Fruit fly (Drosophila melanogaster) whole organism, embryonic: Measurements from ENCODE around the gene CG33947.

Experiments
- ATbp ChIP-seq: fragments of 200-800 bp; sonication (Bioruptor generic); optimal IDR thresholded peaks from 2 replicates; lab custom pipeline; 2017; ENCODE audit warnings: missing biosample characterization, mild to moderate bottlenecking, missing genetic modification characterization, missing genetic modification reagents
- Atf-2 ChIP-seq: fragments of 200-800 bp; sonication (Bioruptor generic); optimal IDR thresholded peaks from 2 replicates; lab custom pipeline; 2016; ENCODE audit warnings: missing biosample characterization, missing genetic modification characterization
- Atf6 ChIP-seq: fragments of 200-800 bp; sonication (Bioruptor generic); IDR thresholded peaks from 2 replicates; pipeline ENCODE4 v1.3.6; 2022; ENCODE audit warnings: missing biosample characterization, missing genetic modification characterization
- Bgb ChIP-seq: fragments of 200-800 bp; sonication (Bioruptor generic); IDR thresholded peaks from 2 replicates; pipeline ENCODE4 v1.3.6; 2022; ENCODE audit warnings: missing biosample characterization, missing genetic modification characterization; ENCODE audit not compliant: partially characterized antibody
- CG12391 ChIP-seq: fragments of 200-800 bp; sonication (Bioruptor generic); optimal IDR thresholded peaks from 3 replicates; lab custom pipeline; 2018; ENCODE audit warnings: missing biosample characterization, mild to moderate bottlenecking, missing genetic modification characterization, moderate library complexity
- CG12744 ChIP-seq: fragments of 200-800 bp; sonication (Bioruptor generic); optimal IDR thresholded peaks from 2 replicates; lab custom pipeline; 2016; ENCODE audit warnings: missing biosample characterization, missing genetic modification characterization
- CG13296 ChIP-seq: fragments of 200-800 bp; sonication (Bioruptor generic); optimal IDR thresholded peaks from 3 replicates; lab custom pipeline; 2018; ENCODE audit warnings: missing biosample characterization, mild to moderate bottlenecking, missing genetic modification characterization
- CG15073 ChIP-seq: fragments of 200-800 bp; sonication (Bioruptor generic); optimal IDR thresholded peaks from 2 replicates; lab custom pipeline; 2016; ENCODE audit warnings: missing biosample characterization, missing genetic modification characterization
- CG16779 ChIP-seq: fragments of 200-800 bp; sonication (Bioruptor generic); IDR thresholded peaks from 2 replicates; pipeline ENCODE4 v1.3.6; 2022; ENCODE audit warnings: missing biosample characterization, missing genetic modification characterization
- CG18476 ChIP-seq: fragments of 200-800 bp; sonication (Bioruptor generic); optimal IDR thresholded peaks from 2 replicates; lab custom pipeline; 2016; ENCODE audit warnings: missing biosample characterization, mild to moderate bottlenecking, missing genetic modification characterization
- CG31365 ChIP-seq: fragments of 200-800 bp; sonication (Bioruptor generic); optimal IDR thresholded peaks from 2 replicates; lab custom pipeline; 2018; ENCODE audit warnings: missing biosample characterization, mild to moderate bottlenecking, missing genetic modification characterization
- CG34224 ChIP-seq: fragments of 200-800 bp; sonication (Bioruptor generic); IDR thresholded peaks from 3 replicates; pipeline ENCODE4 v1.3.6; 2022; ENCODE audit warnings: missing biosample characterization, missing genetic modification characterization; ENCODE audit not compliant: partially characterized antibody
- CG4404 ChIP-seq: fragments of 200-800 bp; sonication (Bioruptor generic); IDR thresholded peaks from 2 replicates; pipeline ENCODE4 v1.3.6; 2022; ENCODE audit warnings: missing biosample characterization, missing genetic modification characterization
- CG4617 ChIP-seq: fragments of 200-800 bp; sonication (Bioruptor generic); optimal IDR thresholded peaks from 3 replicates; lab custom pipeline; 2016; ENCODE audit warnings: missing biosample characterization, missing genetic modification characterization, borderline replicate concordance
- CG6854 ChIP-seq: fragments of 200-800 bp; sonication (Bioruptor generic); optimal IDR thresholded peaks from 3 replicates; lab custom pipeline; 2017; ENCODE audit warnings: missing biosample characterization, mild to moderate bottlenecking, missing genetic modification characterization
- CG8089 ChIP-seq: fragments of 200-800 bp; sonication (Bioruptor generic); optimal IDR thresholded peaks from 3 replicates; lab custom pipeline; 2016; ENCODE audit warnings: missing biosample characterization, missing genetic modification characterization
- E2f2 ChIP-seq: fragments of 200-800 bp; sonication (Bioruptor generic); IDR thresholded peaks from 2 replicates; pipeline ENCODE4 v1.3.6; 2022; ENCODE audit warnings: missing biosample characterization, missing genetic modification characterization
- Fer3 ChIP-seq: fragments of 200-800 bp; sonication (Bioruptor generic); optimal IDR thresholded peaks from 2 replicates; lab custom pipeline; 2018; ENCODE audit warnings: missing biosample characterization, mild to moderate bottlenecking, missing genetic modification characterization, moderate library complexity
- HHEX ChIP-seq: fragments of 200-800 bp; sonication (Bioruptor generic); optimal IDR thresholded peaks from 3 replicates; lab custom pipeline; 2017; ENCODE audit warnings: missing biosample characterization, mild to moderate bottlenecking, missing genetic modification characterization, missing genetic modification reagents
- Hr51 ChIP-seq, 2 experiments: fragments of 200-800 bp; sonication (Bioruptor generic); optimal IDR thresholded peaks; 2 replicates in 1 of 2; 3 replicates in 1 of 2; lab custom pipeline; 2016 to 2018; ENCODE audit warnings: missing biosample characterization in 2 of 2, missing genetic modification characterization in 2 of 2, mild to moderate bottlenecking in 1 of 2, moderate library complexity in 1 of 2
- MESR4 ChIP-seq: fragments of 200-800 bp; sonication (Bioruptor generic); optimal IDR thresholded peaks from 2 replicates; lab custom pipeline; 2018; ENCODE audit warnings: missing biosample characterization, mild to moderate bottlenecking, missing genetic modification characterization, moderate library complexity
- Med ChIP-seq: fragments of 200-800 bp; sonication (Bioruptor generic); peaks from one replicate; lab custom pipeline; 2016; ENCODE audit warnings: missing biosample characterization, missing genetic modification characterization, mild to moderate bottlenecking, inconsistent platforms, moderate library complexity
- Oli ChIP-seq: fragments of 200-800 bp; sonication (Bioruptor generic); optimal IDR thresholded peaks from 2 replicates; lab custom pipeline; 2018; ENCODE audit warnings: missing biosample characterization, mild to moderate bottlenecking, missing genetic modification characterization, moderate library complexity
- Side ChIP-seq: fragments of 200-800 bp; sonication (Bioruptor generic); optimal IDR thresholded peaks from 2 replicates; lab custom pipeline; 2016; ENCODE audit warnings: missing biosample characterization, missing genetic modification characterization
- Tbp ChIP-seq: fragments of >200 bp; optimal IDR thresholded peaks from 2 replicates; lab custom pipeline; 2018; ENCODE audit warnings: missing biosample characterization, missing genetic modification characterization
- az2 ChIP-seq: fragments of 200-800 bp; sonication (Bioruptor generic); optimal IDR thresholded peaks from 3 replicates; lab custom pipeline; 2016; ENCODE audit warnings: missing biosample characterization, missing genetic modification characterization
- bcd ChIP-seq: fragments of 200-800 bp; sonication (Bioruptor generic); optimal IDR thresholded peaks from 2 replicates; lab custom pipeline; 2017; ENCODE audit warnings: missing biosample characterization, mild to moderate bottlenecking, missing genetic modification characterization
- bigmax ChIP-seq: fragments of 200-800 bp; sonication (Bioruptor generic); optimal IDR thresholded peaks from 2 replicates; lab custom pipeline; 2018; ENCODE audit warnings: missing biosample characterization, mild to moderate bottlenecking, missing genetic modification characterization
- cas ChIP-seq: fragments of 200-800 bp; sonication (Bioruptor generic); IDR thresholded peaks from 2 replicates; pipeline ENCODE4 v1.3.6; 2022; ENCODE audit warnings: missing biosample characterization, missing genetic modification characterization
- chn ChIP-seq: fragments of 200-800 bp; sonication (Bioruptor generic); optimal IDR thresholded peaks from 2 replicates; lab custom pipeline; 2016; ENCODE audit warnings: missing biosample characterization, missing genetic modification characterization
- ci ChIP-seq: fragments of 200-800 bp; sonication (Bioruptor generic); IDR thresholded peaks from 3 replicates; pipeline ENCODE4 v1.3.6; 2022; ENCODE audit warnings: missing biosample characterization, missing genetic modification characterization
- cwo ChIP-seq: fragments of 200-800 bp; sonication (Bioruptor generic); optimal IDR thresholded peaks from 3 replicates; lab custom pipeline; 2017; ENCODE audit warnings: missing biosample characterization, missing genetic modification characterization, mild to moderate bottlenecking, moderate library complexity, missing genetic modification reagents
- da ChIP-seq: fragments of 200-800 bp; sonication (Bioruptor generic); optimal IDR thresholded peaks from 2 replicates; lab custom pipeline; 2016; ENCODE audit warnings: missing biosample characterization, missing genetic modification characterization
- nerfin-1 ChIP-seq: fragments of 200-800 bp; sonication (Bioruptor generic); optimal IDR thresholded peaks from 3 replicates; lab custom pipeline; 2019; ENCODE audit warnings: missing biosample characterization, mild to moderate bottlenecking, missing genetic modification characterization, moderate library complexity
- nom ChIP-seq: fragments of 200-800 bp; sonication (Bioruptor generic); optimal IDR thresholded peaks from 2 replicates; lab custom pipeline; 2017; ENCODE audit warnings: missing biosample characterization, missing genetic modification characterization, mild to moderate bottlenecking, moderate library complexity, missing genetic modification reagents
- phol ChIP-seq: fragments of 200-800 bp; sonication (Bioruptor generic); optimal IDR thresholded peaks from 3 replicates; lab custom pipeline; 2018; ENCODE audit warnings: missing biosample characterization, mild to moderate bottlenecking, missing genetic modification characterization, moderate library complexity
- sens ChIP-seq: fragments of 200-800 bp; sonication (Bioruptor generic); peaks from one replicate; lab custom pipeline; 2016; ENCODE audit warnings: missing biosample characterization, missing genetic modification characterization
- tup ChIP-seq: fragments of 200-800 bp; sonication (Bioruptor generic); optimal IDR thresholded peaks from 2 replicates; lab custom pipeline; 2016; ENCODE audit warnings: missing biosample characterization, mild to moderate bottlenecking, missing genetic modification characterization, moderate library complexity

The CG33947 gene

DNA sequence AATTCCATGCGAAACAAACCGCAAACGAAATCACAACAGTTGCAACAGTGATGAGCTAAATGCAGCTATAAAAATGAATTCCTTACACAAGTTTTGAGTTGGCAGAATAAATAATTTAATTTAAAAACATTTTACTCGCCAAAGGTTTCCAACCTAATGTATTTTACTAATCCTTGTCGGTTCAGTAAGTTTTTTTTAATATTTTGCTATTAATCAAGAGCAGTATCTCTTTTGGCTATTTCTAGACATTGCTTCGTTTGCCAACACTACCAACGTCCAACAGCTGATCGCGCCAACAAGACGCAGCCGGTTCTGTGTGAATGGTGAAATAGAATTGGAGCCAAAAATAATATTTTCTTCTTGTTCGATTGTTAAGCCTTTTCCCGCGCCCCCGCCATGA is 31.6 kb upstream of the CG33947 start, which contains the start of the genes CG32075, CG45101 and SuUR (continued):
- TF ChIP-seq nerfin-1 = peak; percentile 77
- TF ChIP-seq CG4404 (GFP tag; lab: Robert Waterston, UW) = peak; percentile 77
- TF ChIP-seq CG12744 = peak; percentile 89
- peak; percentile 96 for TF ChIP-seq CG4617 (GFP tag; lab: Kevin White, UChicago)
- TF ChIP-seq az2 = peak; percentile 87
- peak; percentile 75 for TF ChIP-seq CG8089 (GFP tag; lab: Kevin White, UChicago)
- peak; percentile 86 for TF ChIP-seq Side (GFP tag; lab: Kevin White, UChicago)
- TF ChIP-seq MESR4 (GFP tag; lab: Kevin White, UChicago) = peak; percentile 57
- TF ChIP-seq ATbp (GFP tag; lab: Kevin White, UChicago) = peak; percentile 60
- peak; percentile 75 for TF ChIP-seq tup (GFP tag; lab: Kevin White, UChicago)
- no peak for TF ChIP-seq Bgb
- peak; percentile 83 to 93 for TF ChIP-seq Hr51 (GFP tag; optimal IDR thresholded peaks at IDR 0.05; lab: Kevin White, UChicago)
- peak; percentile 90 for TF ChIP-seq phol (tag; lab: Kevin White, UChicago)
- TF ChIP-seq Fer3 (tag; lab: Kevin White, UChicago) = peak; percentile 74
- no peak for TF ChIP-seq CG34224 (GFP tag; lab: Robert Waterston, UW)
- TF ChIP-seq CG6854 (GFP tag; lab: Kevin White, UChicago) = peak; percentile 45
- peak; percentile 81 for TF ChIP-seq bcd (GFP tag; lab: Kevin White, UChicago)
- no peak for TF ChIP-seq Tbp (GFP tag; lab: Kevin White, UChicago)
- TF ChIP-seq da = peak; percentile 73
- TF ChIP-seq Oli (tag; lab: Kevin White, UChicago) = peak; percentile 82
- peak; percentile 64 for TF ChIP-seq cwo (GFP tag; lab: Kevin White, UChicago)
- peak; percentile 82 for TF ChIP-seq Atf-2 (GFP tag; lab: Kevin White, UChicago)
- peak; percentile 54; the same call in 1 of the 2 replicates for TF ChIP-seq CG16779
- TF ChIP-seq cas (GFP tag; lab: Robert Waterston, UW) = peak; percentile 62
- peak; percentile 93 for TF ChIP-seq CG12391 (tag; lab: Kevin White, UChicago)
- TF ChIP-seq HHEX (GFP tag; lab: Kevin White, UChicago) = peak; percentile 82
- TF ChIP-seq bigmax (GFP tag; lab: Kevin White, UChicago) = no peak
- peak; percentile 78 for TF ChIP-seq E2f2 (GFP tag; lab: Robert Waterston, UW)
- no peak for TF ChIP-seq CG31365 (tag; lab: Kevin White, UChicago)

DNA sequence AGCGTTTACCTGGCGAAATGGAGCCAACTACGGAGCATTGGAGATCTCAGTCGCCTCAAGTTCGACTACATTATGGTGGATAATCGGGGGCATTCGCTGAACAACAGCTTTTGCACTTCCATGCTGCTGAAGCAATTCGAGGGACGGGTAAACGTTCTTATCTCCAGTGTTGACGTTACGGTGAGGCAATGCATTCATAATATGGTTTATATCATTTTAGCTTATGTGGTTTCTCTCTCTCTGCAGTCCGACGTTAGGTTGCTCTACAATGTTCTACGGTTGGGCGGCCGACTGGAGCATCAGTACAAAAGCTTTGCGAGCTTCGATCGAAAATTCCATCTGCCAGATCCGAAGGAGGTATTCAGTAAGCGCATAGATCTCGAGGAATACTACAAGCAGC is 30.4 kb upstream of the CG33947 start:
- TF ChIP-seq sens (GFP tag; lab: Kevin White, UChicago) (no peak), CG13296 (GFP tag; lab: Kevin White, UChicago) (peak; percentile 48), Med (peak; percentile 64), nom (GFP tag; lab: Kevin White, UChicago) (peak; percentile 48), ci (GFP tag; lab: Robert Waterston, UW) (0 out of 3 replicates have a peak, but pooled peaks have one; percentile 25), CG18476 (GFP tag; lab: Kevin White, UChicago) (no peak)
- TF ChIP-seq, all 482 proteins: peak for 4

DNA sequence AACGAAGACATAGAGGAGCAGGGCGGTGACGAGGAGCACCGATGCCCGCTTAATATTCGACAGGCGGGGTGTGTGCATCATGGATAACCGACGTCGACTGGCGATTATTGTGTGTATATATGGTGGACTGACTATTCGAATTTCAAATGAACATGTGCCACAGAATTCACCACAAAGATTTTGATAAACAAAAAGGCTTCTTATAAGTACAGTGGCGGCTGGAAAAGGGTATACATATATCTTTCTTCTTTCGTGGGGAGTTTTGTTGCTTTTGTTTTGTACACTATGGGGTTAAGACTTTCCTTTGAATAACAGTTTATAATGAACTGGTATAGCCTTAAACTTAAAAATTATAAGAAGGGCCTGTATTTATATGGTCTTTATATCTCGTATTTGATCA is 26.5 kb upstream of the CG33947 start, which contains the start of gene CG6310:
TSS of gene CG6310 (minus strand) at position 101 of the 400 bp plus-strand sequence.
- TF ChIP-seq Med (peak; percentile 45), chn (GFP tag; lab: Kevin White, UChicago) (no peak), Atf6 (GFP tag; lab: Robert Waterston, UW) (0 out of 2 replicates have a peak, but pooled peaks have one; percentile 20), CG15073 (GFP tag; lab: Kevin White, UChicago) (peak; percentile 75)
